Fruit fly (Drosophila melanogaster) Kc167 (cell line): Measurements from ENCODE around the gene U2af50.

Experiments
- Myc ChIP-seq: fragments of >200 bp; optimal IDR thresholded peaks from 2 replicates; lab custom pipeline; 2017; ENCODE audit warnings: missing external identifiers
- Sin3A ChIP-seq: fragments of >200 bp; optimal IDR thresholded peaks from 2 replicates; lab custom pipeline; 2018; ENCODE audit warnings: missing external identifiers
- h ChIP-seq: fragments of >200 bp; optimal IDR thresholded peaks from 3 replicates; lab custom pipeline; 2018; ENCODE audit warnings: missing external identifiers
- insv ChIP-seq: fragments of >200 bp; optimal IDR thresholded peaks from 3 replicates; lab custom pipeline; 2018; ENCODE audit warnings: missing external identifiers
- psq ChIP-seq: fragments of >200 bp; optimal IDR thresholded peaks from 2 replicates; lab custom pipeline; 2017; ENCODE audit warnings: missing external identifiers
- ttk ChIP-seq: sonication (Bioruptor generic); optimal IDR thresholded peaks from 2 replicates; lab custom pipeline; 2017; ENCODE audit warnings: missing external identifiers

DNA sequence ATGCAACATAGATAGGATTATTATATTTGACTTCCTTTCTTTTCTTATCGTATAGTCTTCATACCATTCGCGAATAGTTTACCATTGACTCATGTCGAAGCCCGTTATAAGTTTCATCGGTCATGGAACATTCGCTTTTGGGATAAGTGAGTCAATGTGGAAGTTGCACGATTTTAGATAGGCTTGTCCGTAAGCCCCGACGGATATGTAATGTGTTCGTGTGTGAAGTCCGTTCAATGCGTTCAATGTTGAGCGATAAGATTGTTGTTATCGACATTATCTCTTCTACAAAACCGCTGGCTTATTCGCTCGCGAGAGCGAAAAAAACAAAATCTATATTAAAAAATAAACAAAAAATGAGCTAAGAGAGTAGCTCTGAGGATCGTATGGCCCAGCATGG, 46.0 kb upstream of the U2af50 start, which contains the start of gene CG9981:
- TF ChIP-seq psq (lab: Kevin White, UChicago) = no peak
- no peak for TF ChIP-seq Myc (lab: Kevin White, UChicago)
- TF ChIP-seq Sin3A (lab: Kevin White, UChicago) = no peak
- TF ChIP-seq h = no peak
- TF ChIP-seq insv = no peak
- TF ChIP-seq ttk (lab: Kevin White, UChicago) = no peak
